Worm (Caenorhabditis elegans) whole organism, early embryonic: Measurements from ENCODE around the gene msp-81.

Source experiments
- B0310.2 ChIP-seq: sonication (generic microtip); optimal IDR thresholded peaks from 2 replicates; lab custom pipeline; 2016; ENCODE audit warnings: mild to moderate bottlenecking, missing genetic modification characterization, missing compliant biosample characterization
- F13C5.2 ChIP-seq: sonication (generic microtip); optimal IDR thresholded peaks from 2 replicates; lab custom pipeline; 2017; ENCODE audit warnings: mild to moderate bottlenecking, missing genetic modification characterization, inconsistent platforms, missing compliant biosample characterization
- aly-1 ChIP-seq: sonication (generic microtip); optimal IDR thresholded peaks from 2 replicates; lab custom pipeline; 2016; ENCODE audit warnings: missing genetic modification characterization, missing compliant biosample characterization
- ama-1 ChIP-seq: fragments of 150-350 bp; optimal IDR thresholded peaks from 2 replicates; lab custom pipeline; 2014
- ceh-13 ChIP-seq: fragments of 200-800 bp; sonication (Bioruptor generic); optimal IDR thresholded peaks from 2 replicates; lab custom pipeline; 2018; ENCODE audit warnings: mild to moderate bottlenecking, missing genetic modification characterization, missing compliant biosample characterization
- ceh-36 ChIP-seq: sonication (generic microtip); optimal IDR thresholded peaks from 2 replicates; lab custom pipeline; 2016; ENCODE audit warnings: missing genetic modification characterization, inconsistent platforms, missing compliant biosample characterization
- ets-7 ChIP-seq: sonication (generic microtip); optimal IDR thresholded peaks from 2 replicates; lab custom pipeline; 2016; ENCODE audit warnings: missing genotype, missing genetic modification characterization, missing compliant biosample characterization
- flt-1 ChIP-seq: fragments of 200-800 bp; sonication (Bioruptor generic); IDR thresholded peaks from 2 replicates; pipeline ENCODE4 v1.3.6; 2022; ENCODE audit warnings: missing genetic modification characterization, missing compliant biosample characterization
- hmbx-1 ChIP-seq: sonication (generic microtip); optimal IDR thresholded peaks from 2 replicates; lab custom pipeline; 2016; ENCODE audit warnings: mild to moderate bottlenecking, missing genetic modification characterization, missing compliant biosample characterization
- hmg-4 ChIP-seq: fragments of 200-800 bp; sonication (Bioruptor generic); optimal IDR thresholded peaks from 2 replicates; lab custom pipeline; 2018; ENCODE audit warnings: mild to moderate bottlenecking, missing genetic modification characterization, missing compliant biosample characterization
- hnd-1 ChIP-seq: sonication (generic microtip); optimal IDR thresholded peaks from 2 replicates; lab custom pipeline; 2016; ENCODE audit warnings: missing genetic modification characterization, missing compliant biosample characterization
- pes-1 ChIP-seq: fragments of 200-800 bp; sonication (Bioruptor generic); IDR thresholded peaks from 2 replicates; pipeline ENCODE4 v1.3.6; 2022; ENCODE audit warnings: missing genetic modification reagents, missing genetic modification characterization, missing compliant biosample characterization
- scrt-1 ChIP-seq: fragments of 200-800 bp; sonication (Bioruptor generic); IDR thresholded peaks from 2 replicates; pipeline ENCODE4 v1.3.6; 2022; ENCODE audit warnings: missing genetic modification characterization, missing compliant biosample characterization
- sea-1 ChIP-seq: fragments of 200-800 bp; sonication (Bioruptor generic); conservative IDR thresholded peaks from 2 replicates; pipeline ENCODE4 v1.3.6; 2022; ENCODE audit warnings: missing genetic modification characterization, missing compliant biosample characterization
- tbx-11 ChIP-seq: fragments of 200-800 bp; sonication (Bioruptor generic); IDR thresholded peaks from 2 replicates; pipeline ENCODE4 v1.3.6; 2022; ENCODE audit warnings: missing genetic modification characterization, missing compliant biosample characterization
- tbx-37 ChIP-seq: fragments of 200-800 bp; sonication (Bioruptor generic); conservative IDR thresholded peaks from 2 replicates; pipeline ENCODE4 v1.3.6; 2022; ENCODE audit warnings: missing genetic modification reagents, missing genetic modification characterization, missing compliant biosample characterization
- tra-4 ChIP-seq: sonication (generic microtip); optimal IDR thresholded peaks from 2 replicates; lab custom pipeline; 2017; ENCODE audit warnings: missing genetic modification characterization, missing compliant biosample characterization

msp-81 gene

ce11 chrIV:9803544-9803943, 32.7 kb downstream of the msp-81 start:
- TF ChIP-seq F13C5.2 (tag; lab: Kevin White, UChicago): no peak
- no peak for TF ChIP-seq pes-1 (GFP tag; lab: Robert Waterston, UW)
- no peak for TF ChIP-seq aly-1 (tag; lab: Kevin White, UChicago)
- no peak for TF ChIP-seq scrt-1 (GFP tag; lab: Robert Waterston, UW)
- no peak for TF ChIP-seq B0310.2 (tag; lab: Kevin White, UChicago)
- no peak for TF ChIP-seq hnd-1 (tag; lab: Kevin White, UChicago)
- TF ChIP-seq ceh-36 (tag; lab: Kevin White, UChicago): no peak
- TF ChIP-seq tra-4 (tag; lab: Kevin White, UChicago): no peak

- TF ChIP-seq aly-1 (tag; lab: Kevin White, UChicago) (no peak), B0310.2 (tag; lab: Kevin White, UChicago) (no peak), ceh-13 (GFP tag; lab: Kevin White, UChicago) (no peak), ama-1 (lab: Kevin White, UChicago) (no peak), tra-4 (tag; lab: Kevin White, UChicago) (no peak), pes-1 (GFP tag; lab: Robert Waterston, UW) (no peak), hmbx-1 (tag; lab: Kevin White, UChicago) (no peak), tbx-37 (no peak), F13C5.2 (tag; lab: Kevin White, UChicago) (no peak), ceh-36 (tag; lab: Kevin White, UChicago) (no peak), hmg-4 (GFP tag; lab: Kevin White, UChicago) (no peak), ets-7 (tag; lab: Kevin White, UChicago) (no peak), scrt-1 (GFP tag; lab: Robert Waterston, UW) (no peak), sea-1 (GFP tag; lab: Robert Waterston, UW) (no peak), hnd-1 (tag; lab: Kevin White, UChicago) (no peak), flt-1 (GFP tag; lab: Robert Waterston, UW) (no peak), tbx-11 (no peak)
These were observed 33.5 kb downstream of the msp-81 start, which contains the start of gene fat-3 for ce11 chrIV:9802711-9803110. TSS of gene fat-3 (plus strand) at chrIV:9803023.

- TF ChIP-seq pes-1 (GFP tag; lab: Robert Waterston, UW): no peak
- TF ChIP-seq ceh-13 (GFP tag; lab: Kevin White, UChicago): no peak
- no peak for TF ChIP-seq tbx-37
- TF ChIP-seq ceh-36 (tag; lab: Kevin White, UChicago): no peak
- no peak for TF ChIP-seq ama-1 (lab: Kevin White, UChicago)
- TF ChIP-seq hnd-1 (tag; lab: Kevin White, UChicago): no peak
These were observed 34.8 kb downstream of the msp-81 start for ce11 chrIV:9801418-9801817.

- no peak for TF ChIP-seq pes-1 (GFP tag; lab: Robert Waterston, UW)
- TF ChIP-seq hmg-4 (GFP tag; lab: Kevin White, UChicago): no peak
- TF ChIP-seq flt-1 (GFP tag; lab: Robert Waterston, UW): no peak
- no peak for TF ChIP-seq B0310.2 (tag; lab: Kevin White, UChicago)
- no peak for TF ChIP-seq aly-1 (tag; lab: Kevin White, UChicago)
- no peak for TF ChIP-seq tbx-11
- TF ChIP-seq sea-1 (GFP tag; lab: Robert Waterston, UW): no peak
These were observed 36.6 kb downstream of the msp-81 start for ce11 chrIV:9799664-9800063.

ce11 chrIV:9799129-9799528, 37.1 kb downstream of the msp-81 start, which contains the start of gene fat-4:
TSS of gene fat-4 (plus strand) at chrIV:9799429.
- TF ChIP-seq hnd-1 (tag; lab: Kevin White, UChicago) (no peak), sea-1 (GFP tag; lab: Robert Waterston, UW) (no peak), B0310.2 (tag; lab: Kevin White, UChicago) (no peak), pes-1 (GFP tag; lab: Robert Waterston, UW) (no peak), F13C5.2 (tag; lab: Kevin White, UChicago) (no peak)

- TF ChIP-seq ceh-13 (GFP tag; lab: Kevin White, UChicago) (no peak), tbx-11 (no peak)
These were observed 37.9 kb downstream of the msp-81 start for ce11 chrIV:9798307-9798706.

ce11 chrIV:9797304-9798003, 38.8 kb downstream of the msp-81 start, which contains the start of gene T13F2.2:
TSS of gene T13F2.2 (minus strand) at chrIV:9797354.
- no peak for TF ChIP-seq sea-1 (GFP tag; lab: Robert Waterston, UW)
- TF ChIP-seq F13C5.2 (tag; lab: Kevin White, UChicago): no peak
- no peak for TF ChIP-seq flt-1 (GFP tag; lab: Robert Waterston, UW)
- no peak for TF ChIP-seq aly-1 (tag; lab: Kevin White, UChicago)
- no peak for TF ChIP-seq hmbx-1 (tag; lab: Kevin White, UChicago)
- TF ChIP-seq B0310.2 (tag; lab: Kevin White, UChicago): no peak
- TF ChIP-seq ama-1 (lab: Kevin White, UChicago): no peak
- no peak for TF ChIP-seq pes-1 (GFP tag; lab: Robert Waterston, UW)

ce11 chrIV:9796494-9796893, 39.7 kb downstream of the msp-81 start, which contains the start of gene pis-1:
TSS of gene pis-1 (minus strand) at chrIV:9796594.
- TF ChIP-seq aly-1 (tag; lab: Kevin White, UChicago) (no peak), scrt-1 (GFP tag; lab: Robert Waterston, UW) (no peak), tbx-11 (no peak), sea-1 (GFP tag; lab: Robert Waterston, UW) (no peak)
